Worm (Caenorhabditis elegans): Measurements from ENCODE around the gene K08E5.5.

DNA sequence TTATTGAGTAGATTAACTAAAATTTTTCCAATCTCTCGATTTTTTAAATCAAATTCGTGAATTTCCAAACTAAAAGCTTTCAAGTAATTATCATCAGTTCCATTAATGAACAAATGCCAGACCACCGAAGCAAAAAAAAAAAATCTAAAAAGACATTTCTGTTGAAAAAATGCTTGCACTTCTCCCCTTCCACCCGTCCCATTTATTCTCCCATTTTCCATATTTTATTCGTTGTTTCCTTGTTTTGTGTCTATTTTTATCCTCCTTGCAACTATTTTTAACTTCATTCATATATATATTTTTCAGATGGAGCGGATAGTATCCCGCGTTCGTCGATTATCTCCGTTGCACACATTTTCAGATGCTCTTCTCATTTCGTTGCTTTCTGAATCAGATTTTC, 28.6 kb upstream of the K08E5.5 start, which contains the start of gene epac-1:
- TF ChIP-seq ztf-11 (tag; optimal IDR thresholded peaks at IDR 0.05), result no peak
- no peak for TF ChIP-seq nhr-237 (tag; optimal IDR thresholded peaks at IDR 0.05)
- TF ChIP-seq elt-1 (tag; optimal IDR thresholded peaks at IDR 0.05; ENCODE audit: borderline replicate concordance, insufficient read depth), result no peak
- no peak for TF ChIP-seq ceh-39 (tag; optimal IDR thresholded peaks at IDR 0.05)
- no peak for TF ChIP-seq mab-5 (tag; optimal IDR thresholded peaks at IDR 0.05)
- no peak for TF ChIP-seq lin-32 (GFP tag; optimal IDR thresholded peaks at IDR 0.05)
- no peak for TF ChIP-seq M03D4.4 (tag; optimal IDR thresholded peaks at IDR 0.05)
- TF ChIP-seq nhr-28 (tag; optimal IDR thresholded peaks at IDR 0.05), result no peak
- no peak for TF ChIP-seq unc-62 (GFP tag; optimal IDR thresholded peaks at IDR 0.05)
- TF ChIP-seq mep-1 (tag; optimal IDR thresholded peaks at IDR 0.05), result no peak
